Worm (Caenorhabditis elegans): ENCODE data around the gene C23H4.8.
A peak's percentile ranks its signal among the peaks of the same experiment; 100 is the strongest.

The C23H4.8 gene

DNA sequence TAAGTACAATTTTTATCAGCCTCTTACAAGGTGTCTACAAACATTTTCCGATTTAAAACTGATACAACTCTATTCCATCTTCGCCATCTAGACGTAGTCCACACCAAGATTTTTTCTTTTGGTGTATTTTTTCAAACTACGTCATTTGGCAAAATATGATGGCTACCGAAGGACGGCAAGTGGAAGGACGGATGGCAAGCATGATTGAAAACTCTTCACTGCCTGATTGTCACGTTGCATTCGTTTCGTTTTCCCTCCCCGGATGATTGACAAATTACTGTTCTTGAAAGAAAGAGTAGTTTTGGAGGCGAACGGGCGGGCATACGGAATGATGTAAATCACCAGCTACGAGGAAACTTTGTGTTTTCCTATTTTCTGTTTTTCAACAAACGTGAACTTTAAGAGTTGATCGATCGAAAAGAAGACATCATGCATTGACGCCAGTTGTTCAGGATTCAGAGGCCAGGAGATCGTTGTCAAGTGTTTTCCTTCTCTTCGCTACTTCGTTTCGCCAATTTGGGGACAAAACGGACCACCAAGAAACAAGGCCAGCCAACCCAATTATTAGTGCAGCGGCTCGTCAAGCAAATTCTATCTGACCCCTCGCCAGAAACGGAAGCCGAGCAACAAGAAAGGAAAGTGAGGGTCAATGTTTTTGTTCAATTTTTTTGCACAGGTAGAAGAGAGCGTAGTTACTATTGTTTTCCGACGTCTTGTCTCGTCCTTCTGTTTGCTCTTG, 38.5 kb upstream of the C23H4.8 start:
- TF ChIP-seq ztf-7 (tag; optimal IDR thresholded peaks at IDR 0.05) (no peak), unc-62 (GFP tag; optimal IDR thresholded peaks at IDR 0.05 in 1 of 2) (peak in 1 of 2 experiments; percentile 69), unc-62 (tag; optimal IDR thresholded peaks at IDR 0.05) (no peak), skn-1 (tag; optimal IDR thresholded peaks at IDR 0.05) (no peak), F10B5.3 (tag; optimal IDR thresholded peaks at IDR 0.05) (no peak), dmd-9 (GFP tag; IDR thresholded peaks at IDR 0.05) (no peak), nhr-76 (tag; optimal IDR thresholded peaks at IDR 0.05) (no peak), hlh-30 (tag; optimal IDR thresholded peaks at IDR 0.05; ENCODE audit: insufficient read depth) (peak; percentile 34), ztf-11 (tag; optimal IDR thresholded peaks at IDR 0.05) (no peak), lim-7 (GFP tag; IDR thresholded peaks at IDR 0.05) (no peak), aha-1 (tag) (peak; percentile 72), hmg-1.1 (GFP tag; IDR thresholded peaks at IDR 0.05) (no peak), nhr-42 (GFP tag; IDR thresholded peaks at IDR 0.05) (no peak), dmd-6 (GFP tag; IDR thresholded peaks at IDR 0.05) (no peak), egl-43 (GFP tag; IDR thresholded peaks at IDR 0.05) (no peak)

DNA sequence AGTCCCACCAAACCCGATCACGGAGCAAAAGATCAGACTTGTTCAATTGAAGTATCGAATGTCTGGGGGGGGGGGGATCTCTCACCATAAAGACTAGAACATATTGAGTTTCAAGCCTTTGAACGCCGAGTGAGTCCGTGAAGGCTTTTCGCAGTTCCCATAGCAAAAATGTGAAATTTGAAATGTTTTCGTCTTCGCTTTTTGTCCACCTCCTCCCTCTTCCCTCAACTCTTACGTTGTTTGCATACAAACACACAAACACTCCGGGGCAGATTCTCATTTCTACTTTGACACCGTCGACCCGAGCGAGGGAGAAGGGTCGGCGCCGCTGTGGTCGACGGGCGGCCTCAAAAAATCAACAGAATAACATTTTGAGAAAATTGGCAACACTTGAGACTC, 38.0 kb upstream of the C23H4.8 start:
- TF ChIP-seq fos-1 (tag; optimal IDR thresholded peaks at IDR 0.05) (no peak), unc-62 (GFP tag; optimal IDR thresholded peaks at IDR 0.05 in 1 of 2) (no peak), unc-62 (tag; optimal IDR thresholded peaks at IDR 0.05) (no peak), pqm-1 (tag; optimal IDR thresholded peaks at IDR 0.05) (no peak), nhr-111 (GFP tag; optimal IDR thresholded peaks at IDR 0.05) (no peak), dve-1 (tag; optimal IDR thresholded peaks at IDR 0.05; ENCODE audit: insufficient read depth) (peak; percentile 20), Y105C5A.15 (GFP tag; IDR thresholded peaks at IDR 0.05) (no peak), aha-1 (tag) (peak; percentile 26), lin-1 (GFP tag; IDR thresholded peaks at IDR 0.05) (no peak), saeg-2 (GFP tag; IDR thresholded peaks at IDR 0.05) (no peak), mdt-29 (GFP tag; IDR thresholded peaks at IDR 0.05) (no peak), ceh-28 (tag; optimal IDR thresholded peaks at IDR 0.05) (no peak), nhr-10 (tag; optimal IDR thresholded peaks at IDR 0.05) (no peak), daf-19 (GFP tag; conservative IDR thresholded peaks at IDR 0.05) (no peak), lsy-2 (tag; optimal IDR thresholded peaks at IDR 0.05) (no peak), zag-1 (tag; optimal IDR thresholded peaks at IDR 0.05) (no peak), hif-1 (tag; optimal IDR thresholded peaks at IDR 0.05) (no peak), hlh-11 (tag; optimal IDR thresholded peaks at IDR 0.05) (peak; percentile 32), ceh-82 (tag; optimal IDR thresholded peaks at IDR 0.05) (no peak), nhr-237 (tag; optimal IDR thresholded peaks at IDR 0.05) (no peak), rbr-2 (tag; optimal IDR thresholded peaks at IDR 0.05) (no peak), dmd-9 (GFP tag; IDR thresholded peaks at IDR 0.05) (no peak), daf-16 (GFP tag; optimal IDR thresholded peaks at IDR 0.05) (peak in 1 of 2 experiments; percentile 54), daf-16 (tag; optimal IDR thresholded peaks at IDR 0.05) (peak; percentile 41), dmd-6 (GFP tag; IDR thresholded peaks at IDR 0.05) (no peak), pha-4 (GFP tag; IDR thresholded peaks at IDR 0.05) (peak; percentile 58), pha-4 (tag; optimal IDR thresholded peaks at IDR 0.05) (peak; percentile 11), Y48G9A.11 (GFP tag; IDR thresholded peaks at IDR 0.05) (no peak), ceh-62 (tag; optimal IDR thresholded peaks at IDR 0.05) (no peak), sdz-12 (GFP tag; optimal IDR thresholded peaks at IDR 0.05) (no peak), egl-43 (GFP tag; IDR thresholded peaks at IDR 0.05) (no peak), tra-1 (GFP tag; IDR thresholded peaks at IDR 0.05) (no peak), nhr-25 (tag; optimal IDR thresholded peaks at IDR 0.05; ENCODE audit: borderline replicate concordance, insufficient read depth) (no peak), madf-5 (GFP tag; IDR thresholded peaks at IDR 0.05) (no peak), nhr-6 (tag; optimal IDR thresholded peaks at IDR 0.05) (no peak), daf-8 (GFP tag; IDR thresholded peaks at IDR 0.05) (no peak), ztf-7 (tag; optimal IDR thresholded peaks at IDR 0.05) (no peak)
